Fruit fly (Drosophila melanogaster): ENCODE measurements around the gene ppk16.

ppk16 gene

dm6 chr2L:9782176-9782581 lies 7.3 kb upstream of the ppk16 start, which contains the start of gene IP3K1 (continued):
- TF ChIP-seq btn (GFP tag; optimal IDR thresholded peaks at IDR 0.05) (peak; percentile 24), ewg (GFP tag; optimal IDR thresholded peaks at IDR 0.05) (no peak), CG8944 (GFP tag; optimal IDR thresholded peaks at IDR 0.05) (no peak), D19A (tag; optimal IDR thresholded peaks at IDR 0.05) (no peak), caup (GFP tag; optimal IDR thresholded peaks at IDR 0.05; ENCODE audit: severe bottlenecking) (peak; percentile 58), amos (GFP tag; IDR thresholded peaks at IDR 0.05; ENCODE audit: partially characterized antibody) (peak; percentile 51; the same call in 1 of the 2 replicates), D (optimal IDR thresholded peaks at IDR 0.05) (no peak), D (GFP tag; optimal IDR thresholded peaks at IDR 0.05) (no peak), Fer3 (tag; optimal IDR thresholded peaks at IDR 0.05) (no peak), CG4707 (GFP tag; optimal IDR thresholded peaks at IDR 0.05) (peak; percentile 8), sima (GFP tag; optimal IDR thresholded peaks at IDR 0.05) (no peak), CG8281 (tag; optimal IDR thresholded peaks at IDR 0.05) (no peak), yki (optimal IDR thresholded peaks at IDR 0.05) (peak; percentile 86), HHEX (GFP tag; optimal IDR thresholded peaks at IDR 0.05) (peak; percentile 37), CG32532 (GFP tag; IDR thresholded peaks at IDR 0.05) (peak; percentile 83), da (GFP tag; optimal IDR thresholded peaks at IDR 0.05) (no peak), wor (GFP tag; IDR thresholded peaks at IDR 0.05) (no peak), CG4730 (GFP tag; IDR thresholded peaks at IDR 0.05) (no peak), CG4424 (GFP tag; optimal IDR thresholded peaks at IDR 0.05) (no peak), repo (GFP tag; optimal IDR thresholded peaks at IDR 0.05) (no peak), Deaf1 (tag; optimal IDR thresholded peaks at IDR 0.05) (peak; percentile 100), odd (GFP tag; optimal IDR thresholded peaks at IDR 0.05) (peak; percentile 59), CG17829 (tag; optimal IDR thresholded peaks at IDR 0.05) (peak; percentile 38), CG42726 (GFP tag; IDR thresholded peaks at IDR 0.05; ENCODE audit: partially characterized antibody) (peak; percentile 85), emc (GFP tag; optimal IDR thresholded peaks at IDR 0.05) (no peak), Hr3 (GFP tag; optimal IDR thresholded peaks at IDR 0.05) (no peak), bbx (GFP tag; IDR thresholded peaks at IDR 0.05; ENCODE audit: partially characterized antibody) (peak; percentile 74), ems (GFP tag; optimal IDR thresholded peaks at IDR 0.05) (no peak), so (GFP tag; IDR thresholded peaks at IDR 0.05) (peak; percentile 66; the same call in 2 of the 3 replicates), knrl (GFP tag; IDR thresholded peaks at IDR 0.05; ENCODE audit: partially characterized antibody) (no peak), D19B (GFP tag; optimal IDR thresholded peaks at IDR 0.05) (no peak), BtbVII (GFP tag; optimal IDR thresholded peaks at IDR 0.05) (peak; percentile 62), toy (GFP tag; IDR thresholded peaks at IDR 0.05) (no peak), bigmax (GFP tag; optimal IDR thresholded peaks at IDR 0.05) (no peak), CG11093 (GFP tag; IDR thresholded peaks at IDR 0.05) (no peak), CG3407 (GFP tag; optimal IDR thresholded peaks at IDR 0.05) (no peak), ac (GFP tag; optimal IDR thresholded peaks at IDR 0.05) (no peak), ap (GFP tag; IDR thresholded peaks at IDR 0.05) (0 out of 2 replicates have a peak, but pooled peaks have one; percentile 8), CG17328 (GFP tag; IDR thresholded peaks at IDR 0.05) (0 out of 2 replicates have a peak, but pooled peaks have one; percentile 47), zen2 (GFP tag; IDR thresholded peaks at IDR 0.05; ENCODE audit: partially characterized antibody) (peak; percentile 67; the same call in 2 of the 3 replicates), CG5180 (GFP tag; optimal IDR thresholded peaks at IDR 0.05) (no peak), Opbp (GFP tag; IDR thresholded peaks at IDR 0.05; ENCODE audit: partially characterized antibody) (0 out of 3 replicates have a peak, but pooled peaks have one; percentile 53), CG8290 (GFP tag; optimal IDR thresholded peaks at IDR 0.05) (peak; percentile 47), CG8290 (tag; optimal IDR thresholded peaks at IDR 0.05) (peak in 1 of 2 experiments; percentile 88), Eip74EF (GFP tag; optimal IDR thresholded peaks at IDR 0.05) (peak in 1 of 2 experiments; percentile 61), CG12942 (GFP tag; optimal IDR thresholded peaks at IDR 0.05) (no peak), Bteb2 (GFP tag; optimal IDR thresholded peaks at IDR 0.05) (no peak), CG17912 (GFP tag; optimal IDR thresholded peaks at IDR 0.05) (peak; percentile 72), dimm (GFP tag; IDR thresholded peaks at IDR 0.05) (no peak), disco-r (GFP tag; optimal IDR thresholded peaks at IDR 0.05) (no peak), ham (GFP tag; IDR thresholded peaks at IDR 0.05) (no peak)
